Worm (Caenorhabditis elegans) whole organism, L4 larva: ENCODE results near the gene ugt-64.

ENCODE experiments used
- F37D6.2 ChIP-seq: sonication (generic microtip); optimal IDR thresholded peaks from 2 replicates; lab custom pipeline; 2016; ENCODE audit warnings: mild to moderate bottlenecking, missing genetic modification characterization, missing compliant biosample characterization
- ZK546.5 ChIP-seq, 2 experiments: sonication (generic microtip); optimal IDR thresholded peaks; 2 replicates each; lab custom pipeline; 2017; ENCODE audit warnings: missing biosample characterization in 2 of 2, missing genetic modification characterization in 2 of 2
- aha-1 ChIP-seq: fragments of 150-350 bp; peaks from one replicate; lab custom pipeline; 2014; ENCODE audit warnings: missing biosample characterization, missing genetic modification characterization
- ceh-32 ChIP-seq: sonication (generic microtip); optimal IDR thresholded peaks from 2 replicates; lab custom pipeline; 2016; ENCODE audit warnings: mild to moderate bottlenecking, missing genetic modification characterization, missing compliant biosample characterization; ENCODE audit not compliant: poor library complexity
- duxl-1 ChIP-seq: sonication (generic microtip); optimal IDR thresholded peaks from 2 replicates; lab custom pipeline; 2016; ENCODE audit warnings: mild to moderate bottlenecking, missing genetic modification characterization, moderate library complexity, missing compliant biosample characterization; ENCODE audit not compliant: poor library complexity
- lim-7 ChIP-seq: fragments of 200-800 bp; sonication (Bioruptor generic); IDR thresholded peaks from 2 replicates; pipeline ENCODE4 v1.3.6; 2022; ENCODE audit warnings: missing genetic modification characterization, missing compliant biosample characterization
- nhr-28 ChIP-seq: fragments of 150-350 bp; optimal IDR thresholded peaks from 2 replicates; lab custom pipeline; 2014; ENCODE audit warnings: missing biosample characterization, missing genetic modification characterization
- set-16 ChIP-seq: fragments of 200-800 bp; sonication (Bioruptor generic); IDR thresholded peaks from 2 replicates; pipeline ENCODE4 v1.3.6; 2022; ENCODE audit warnings: missing genetic modification reagents, missing genetic modification characterization, missing compliant biosample characterization
- skn-1 ChIP-seq: fragments of 150-350 bp; optimal IDR thresholded peaks from 2 replicates; lab custom pipeline; 2014; ENCODE audit warnings: missing biosample characterization, missing genetic modification characterization
- snpc-1.2 ChIP-seq: fragments of 200-800 bp; sonication (Bioruptor generic); IDR thresholded peaks from 2 replicates; pipeline ENCODE4 v1.3.6; 2022; ENCODE audit warnings: missing genetic modification reagents, missing genetic modification characterization, missing compliant biosample characterization
- unc-62 ChIP-seq, 3 experiments: fragments of 150-350 bp in 1 of 3; sonication (generic microtip); optimal IDR thresholded peaks in 2 of 3; peaks in 1 of 3; 1 replicate in 1 of 3; 2 replicates in 2 of 3; lab custom pipeline; 2014 to 2017; ENCODE audit warnings: missing biosample characterization in 3 of 3, missing genetic modification characterization in 3 of 3, missing genetic modification reagents in 3 of 3, missing genotype in 1 of 3
- zag-1 ChIP-seq: fragments of 150-350 bp; optimal IDR thresholded peaks from 2 replicates; lab custom pipeline; 2014; ENCODE audit warnings: missing biosample characterization, missing genetic modification characterization
- ztf-11 ChIP-seq: fragments of 150-350 bp; optimal IDR thresholded peaks from 2 replicates; lab custom pipeline; 2014; ENCODE audit warnings: missing biosample characterization, missing genetic modification characterization

Gene ugt-64

DNA sequence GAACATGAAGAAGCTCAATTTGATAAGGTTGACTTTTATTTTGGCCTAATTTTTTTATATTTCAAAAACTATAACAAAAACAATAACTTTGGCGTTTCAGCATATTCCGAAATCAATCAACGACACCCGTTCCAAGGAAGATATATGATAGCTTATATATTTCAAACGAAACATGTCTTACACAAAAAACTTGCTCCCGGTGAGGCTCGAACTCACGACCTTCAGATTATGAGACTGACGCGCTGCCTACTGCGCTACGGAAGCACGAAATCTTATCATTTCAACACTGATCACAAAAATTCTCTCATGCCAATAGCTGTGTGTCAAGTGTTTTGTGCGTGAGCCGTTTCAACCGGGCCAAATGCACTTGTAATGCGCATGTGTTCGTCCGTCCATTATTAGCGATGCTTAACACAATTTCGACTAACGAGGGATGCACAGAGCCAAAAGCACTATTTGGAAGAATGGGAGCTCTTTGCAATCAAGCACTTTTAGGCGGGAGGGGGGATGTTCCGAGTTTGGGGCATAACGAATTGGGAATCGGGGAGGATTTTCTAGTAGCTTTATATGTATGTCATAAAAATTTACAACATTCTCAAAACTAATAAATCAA is 50.9 kb downstream of the ugt-64 start (continued):
- TF ChIP-seq lim-7 (GFP tag; lab: Robert Waterston, UW) (peak; percentile 67), F37D6.2 (tag; lab: Kevin White, UChicago) (no peak), snpc-1.2 (GFP tag; lab: Robert Waterston, UW) (peak; percentile 38; the same call in 1 of the 2 replicates), ceh-32 (tag; lab: Kevin White, UChicago) (no peak), duxl-1 (no peak)
- TF ChIP-seq, all 104 proteins: peak for 9

DNA sequence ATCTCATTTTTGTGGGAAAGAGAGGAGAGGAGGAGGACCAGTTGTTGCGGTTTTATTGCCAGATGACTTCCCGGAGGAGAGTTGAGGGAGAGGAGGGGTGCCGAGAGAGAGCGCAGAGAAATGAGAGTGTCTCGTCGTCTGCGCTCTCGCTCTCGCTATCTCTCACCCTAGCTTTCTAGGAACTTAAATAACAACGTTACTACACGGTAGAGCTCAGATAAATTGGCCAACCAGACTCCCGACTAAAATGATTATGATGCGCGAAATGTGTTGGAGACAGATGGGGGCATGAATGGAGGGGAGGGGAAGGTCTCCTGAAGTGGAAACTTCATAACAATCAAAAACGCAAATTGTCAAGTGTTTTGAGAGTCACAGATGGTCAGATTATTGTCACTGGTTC is 51.5 kb downstream of the ugt-64 start:
- TF ChIP-seq nhr-28 (tag; lab: Kevin White, UChicago) (no peak), skn-1 (tag; lab: Kevin White, UChicago) (no peak), set-16 (GFP tag; lab: Robert Waterston, UW) (peak; percentile 37; the same call in 1 of the 2 replicates), ZK546.5 (tag; optimal IDR thresholded peaks at IDR 0.05; lab: Kevin White, UChicago) (no peak), unc-62 (GFP tag; optimal IDR thresholded peaks at IDR 0.05 in 1 of 2; lab: Kevin White, UChicago) (peak in 1 of 2 experiments; percentile 54), unc-62 (tag; optimal IDR thresholded peaks at IDR 0.05; lab: Kevin White, UChicago) (no peak), ztf-11 (tag; lab: Kevin White, UChicago) (no peak), aha-1 (tag; lab: Kevin White, UChicago) (peak; percentile 71), zag-1 (tag; lab: Kevin White, UChicago) (no peak)
